Fruit fly (Drosophila melanogaster): ENCODE data around the gene Osi21.

Osi21 gene

dm6 chr2L:11271622-11272282, 13.8 kb downstream of the Osi21 start:
- TF ChIP-seq tj (GFP tag; optimal IDR thresholded peaks at IDR 0.05) (peak; percentile 58), CG14711 (tag; optimal IDR thresholded peaks at IDR 0.05) (no peak), bab1 (GFP tag; optimal IDR thresholded peaks at IDR 0.05) (peak; percentile 51), Mnt (GFP tag; optimal IDR thresholded peaks at IDR 0.05) (peak; percentile 52), CG33017 (tag; optimal IDR thresholded peaks at IDR 0.05) (peak; percentile 42), CG7045 (GFP tag; optimal IDR thresholded peaks at IDR 0.05) (peak; percentile 40), CG5204 (GFP tag; optimal IDR thresholded peaks at IDR 0.05) (no peak), CG7101 (tag; optimal IDR thresholded peaks at IDR 0.05) (peak; percentile 34), CG11617 (GFP tag; optimal IDR thresholded peaks at IDR 0.05) (peak; percentile 6), cic (GFP tag; optimal IDR thresholded peaks at IDR 0.05) (peak; percentile 87), pad (GFP tag; optimal IDR thresholded peaks at IDR 0.05) (peak; percentile 33), Clk (GFP tag; optimal IDR thresholded peaks at IDR 0.05) (no peak), CG12768 (GFP tag; optimal IDR thresholded peaks at IDR 0.05) (peak; percentile 74), ovo (GFP tag; optimal IDR thresholded peaks at IDR 0.05) (peak; percentile 35)

dm6 chr2L:11269632-11269965, 15.9 kb downstream of the Osi21 start, which contains the start of gene cana:
TSS of gene cana (plus strand) at chr2L:11269780.
- TF ChIP-seq bab1 (GFP tag; optimal IDR thresholded peaks at IDR 0.05) (no peak), tj (GFP tag; optimal IDR thresholded peaks at IDR 0.05) (no peak), kay (GFP tag; ENCODE audit: borderline replicate concordance) (peak; percentile 63), CG14711 (tag; optimal IDR thresholded peaks at IDR 0.05) (no peak), CG12768 (GFP tag; optimal IDR thresholded peaks at IDR 0.05) (no peak)

dm6 chr2L:11268933-11269631, 16.4 kb downstream of the Osi21 start, which contains the start of gene cmet:
TSS of gene cmet (minus strand) at chr2L:11269002.
- TF ChIP-seq CG7101 (tag; optimal IDR thresholded peaks at IDR 0.05) (no peak), bab1 (GFP tag; optimal IDR thresholded peaks at IDR 0.05) (peak; percentile 33), CG7045 (GFP tag; optimal IDR thresholded peaks at IDR 0.05) (peak; percentile 16), CG1620 (GFP tag; optimal IDR thresholded peaks at IDR 0.05) (peak; percentile 42), kay (GFP tag; ENCODE audit: borderline replicate concordance) (peak; percentile 21), CG33017 (tag; optimal IDR thresholded peaks at IDR 0.05) (peak; percentile 5), CG5204 (GFP tag; optimal IDR thresholded peaks at IDR 0.05) (peak; percentile 44), toe (GFP tag; optimal IDR thresholded peaks at IDR 0.05) (peak; percentile 64), CG11617 (GFP tag; optimal IDR thresholded peaks at IDR 0.05) (peak; percentile 8), cnc (optimal IDR thresholded peaks at IDR 0.05) (no peak), Clk (GFP tag; optimal IDR thresholded peaks at IDR 0.05) (no peak), Crg-1 (GFP tag; optimal IDR thresholded peaks at IDR 0.05) (peak; percentile 6), Hr96 (GFP tag; optimal IDR thresholded peaks at IDR 0.05) (peak; percentile 60), ovo (GFP tag; optimal IDR thresholded peaks at IDR 0.05) (no peak), tj (GFP tag; optimal IDR thresholded peaks at IDR 0.05) (no peak), cic (GFP tag; optimal IDR thresholded peaks at IDR 0.05) (no peak)

dm6 chr2L:11251181-11251580, 34.3 kb downstream of the Osi21 start:
- no peak for TF ChIP-seq toe (GFP tag; optimal IDR thresholded peaks at IDR 0.05)
- no peak for TF ChIP-seq pad (GFP tag; optimal IDR thresholded peaks at IDR 0.05)
- no peak for TF ChIP-seq Clk (GFP tag; optimal IDR thresholded peaks at IDR 0.05)
- no peak for TF ChIP-seq CG5204 (GFP tag; optimal IDR thresholded peaks at IDR 0.05)
- no peak for TF ChIP-seq CG14711 (tag; optimal IDR thresholded peaks at IDR 0.05)
- no peak for TF ChIP-seq kay (GFP tag; ENCODE audit: borderline replicate concordance)
- TF ChIP-seq bab1 (GFP tag; optimal IDR thresholded peaks at IDR 0.05), result no peak
- no peak for TF ChIP-seq Mnt (GFP tag; optimal IDR thresholded peaks at IDR 0.05)
- TF ChIP-seq CG1620 (GFP tag; optimal IDR thresholded peaks at IDR 0.05), result no peak
- no peak for TF ChIP-seq CG11617 (GFP tag; optimal IDR thresholded peaks at IDR 0.05)
- no peak for TF ChIP-seq CG7045 (GFP tag; optimal IDR thresholded peaks at IDR 0.05)
- no peak for TF ChIP-seq cic (GFP tag; optimal IDR thresholded peaks at IDR 0.05)
- no peak for TF ChIP-seq CG12768 (GFP tag; optimal IDR thresholded peaks at IDR 0.05)
- TF ChIP-seq CG7101 (tag; optimal IDR thresholded peaks at IDR 0.05), result no peak
- TF ChIP-seq CG33017 (tag; optimal IDR thresholded peaks at IDR 0.05), result no peak
- no peak for TF ChIP-seq cnc (optimal IDR thresholded peaks at IDR 0.05)
- no peak for TF ChIP-seq Crg-1 (GFP tag; optimal IDR thresholded peaks at IDR 0.05)

dm6 chr2L:11249376-11249775, 36.1 kb downstream of the Osi21 start:
- TF ChIP-seq Mnt (GFP tag; optimal IDR thresholded peaks at IDR 0.05) (no peak), CG33017 (tag; optimal IDR thresholded peaks at IDR 0.05) (no peak), Clk (GFP tag; optimal IDR thresholded peaks at IDR 0.05) (no peak)

dm6 chr2L:11247730-11248129, 37.8 kb downstream of the Osi21 start:
- TF ChIP-seq Crg-1 (GFP tag; optimal IDR thresholded peaks at IDR 0.05) (no peak), Hr96 (GFP tag; optimal IDR thresholded peaks at IDR 0.05) (no peak), pad (GFP tag; optimal IDR thresholded peaks at IDR 0.05) (no peak), bab1 (GFP tag; optimal IDR thresholded peaks at IDR 0.05) (no peak), CG12768 (GFP tag; optimal IDR thresholded peaks at IDR 0.05) (no peak), cnc (optimal IDR thresholded peaks at IDR 0.05) (no peak), ovo (GFP tag; optimal IDR thresholded peaks at IDR 0.05) (no peak), CG14711 (tag; optimal IDR thresholded peaks at IDR 0.05) (no peak), cic (GFP tag; optimal IDR thresholded peaks at IDR 0.05) (no peak), kay (GFP tag; ENCODE audit: borderline replicate concordance) (no peak), CG11617 (GFP tag; optimal IDR thresholded peaks at IDR 0.05) (no peak), CG7045 (GFP tag; optimal IDR thresholded peaks at IDR 0.05) (no peak), CG1620 (GFP tag; optimal IDR thresholded peaks at IDR 0.05) (no peak), CG33017 (tag; optimal IDR thresholded peaks at IDR 0.05) (no peak), Mnt (GFP tag; optimal IDR thresholded peaks at IDR 0.05) (no peak), CG7101 (tag; optimal IDR thresholded peaks at IDR 0.05) (no peak), Clk (GFP tag; optimal IDR thresholded peaks at IDR 0.05) (no peak), CG5204 (GFP tag; optimal IDR thresholded peaks at IDR 0.05) (no peak), toe (GFP tag; optimal IDR thresholded peaks at IDR 0.05) (no peak), tj (GFP tag; optimal IDR thresholded peaks at IDR 0.05) (no peak)

Measured in whole organism, adult.